Worm (Caenorhabditis elegans) whole organism, young adult: ENCODE data around the gene stdh-1.

Experiments used
- B0035.1 ChIP-seq: sonication (generic microtip); optimal IDR thresholded peaks from 2 replicates; lab custom pipeline; 2016; ENCODE audit warnings: missing genetic modification characterization, mild to moderate bottlenecking, missing compliant biosample characterization, missing genotype, missing genetic modification reagents
- B0261.1 ChIP-seq: sonication (generic microtip); optimal IDR thresholded peaks from 2 replicates; lab custom pipeline; 2016; ENCODE audit warnings: mild to moderate bottlenecking, missing genetic modification characterization, moderate library complexity, missing compliant biosample characterization
- C06A6.2 ChIP-seq: fragments of 200-800 bp; sonication (Bioruptor generic); conservative IDR thresholded peaks from 2 replicates; pipeline ENCODE4 v1.3.6; 2022; ENCODE audit warnings: missing genetic modification characterization, missing compliant biosample characterization
- D2030.7 ChIP-seq: fragments of 200-800 bp; sonication (Bioruptor generic); IDR thresholded peaks from 2 replicates; pipeline ENCODE4 v1.3.6; 2022; ENCODE audit warnings: missing genetic modification reagents, missing genetic modification characterization, missing compliant biosample characterization
- F10E7.11 ChIP-seq: sonication (generic microtip); optimal IDR thresholded peaks from 2 replicates; lab custom pipeline; 2017; ENCODE audit warnings: mild to moderate bottlenecking, missing genetic modification characterization, moderate library complexity, missing compliant biosample characterization
- F33H1.4 ChIP-seq: fragments of 200-800 bp; sonication (Bioruptor generic); IDR thresholded peaks from 2 replicates; pipeline ENCODE4 v1.3.6; 2022; ENCODE audit warnings: missing genetic modification reagents, missing genetic modification characterization, missing compliant biosample characterization
- F49E8.2 ChIP-seq: sonication (generic microtip); optimal IDR thresholded peaks from 3 replicates; lab custom pipeline; 2017; ENCODE audit warnings: missing genetic modification characterization, mild to moderate bottlenecking, missing compliant biosample characterization, antibody characterized with exemption, moderate library complexity; ENCODE audit not compliant: insufficient read depth
- F52B5.7 ChIP-seq: sonication (generic microtip); optimal IDR thresholded peaks from 2 replicates; lab custom pipeline; 2016; ENCODE audit warnings: mild to moderate bottlenecking, missing genetic modification characterization, missing compliant biosample characterization
- F57C9.4 ChIP-seq: sonication (generic microtip); optimal IDR thresholded peaks from 2 replicates; lab custom pipeline; 2017; ENCODE audit warnings: mild to moderate bottlenecking, missing genetic modification characterization, missing compliant biosample characterization
- K12H6.12 ChIP-seq: fragments of 200-800 bp; sonication (Bioruptor generic); optimal IDR thresholded peaks from 2 replicates; lab custom pipeline; 2018; ENCODE audit warnings: mild to moderate bottlenecking, missing genetic modification characterization, missing compliant biosample characterization
- Y56A3A.18 ChIP-seq: fragments of 200-800 bp; sonication (Bioruptor generic); IDR thresholded peaks from 2 replicates; pipeline ENCODE4 v1.3.6; 2022; ENCODE audit warnings: missing genetic modification reagents, missing genetic modification characterization, missing compliant biosample characterization
- Y79H2A.3 ChIP-seq: fragments of 200-800 bp; sonication (Bioruptor generic); conservative IDR thresholded peaks from 2 replicates; pipeline ENCODE4 v1.3.6; 2022; ENCODE audit warnings: missing genetic modification reagents, missing genetic modification characterization, missing compliant biosample characterization
- akir-1 ChIP-seq: fragments of 200-800 bp; sonication (Bioruptor generic); optimal IDR thresholded peaks from 2 replicates; lab custom pipeline; 2018; ENCODE audit warnings: mild to moderate bottlenecking, missing genetic modification characterization, moderate library complexity, missing compliant biosample characterization
- ama-1 ChIP-seq, 3 experiments: fragments of 150-350 bp in 1 of 3; sonication (generic microtip) in 2 of 3; optimal IDR thresholded peaks; 2 replicates each; lab custom pipeline; 2014 to 2018; ENCODE audit warnings: missing biosample characterization in 2 of 3, missing genetic modification characterization in 2 of 3, missing genetic modification reagents in 2 of 3
- aptf-2 ChIP-seq: fragments of 200-800 bp; sonication (Bioruptor generic); conservative IDR thresholded peaks from 2 replicates; pipeline ENCODE4 v1.3.6; 2022; ENCODE audit warnings: missing genetic modification reagents, missing genetic modification characterization, missing compliant biosample characterization
- athp-1 ChIP-seq: sonication (generic microtip); optimal IDR thresholded peaks from 2 replicates; lab custom pipeline; 2017; ENCODE audit warnings: mild to moderate bottlenecking, missing genetic modification characterization, missing compliant biosample characterization
- attf-3 ChIP-seq: fragments of 200-800 bp; sonication (Bioruptor generic); conservative IDR thresholded peaks from 2 replicates; pipeline ENCODE4 v1.3.6; 2022; ENCODE audit warnings: missing genetic modification reagents, missing genetic modification characterization, missing compliant biosample characterization
- attf-6 ChIP-seq: fragments of 200-800 bp; sonication (Bioruptor generic); IDR thresholded peaks from 2 replicates; pipeline ENCODE4 v1.3.6; 2022; ENCODE audit warnings: missing genetic modification reagents, missing genetic modification characterization, missing compliant biosample characterization
- cebp-1 ChIP-seq, 2 experiments: fragments of 200-800 bp in 1 of 2; sonication (Bioruptor generic) in 1 of 2; sonication (generic microtip) in 1 of 2; IDR thresholded peaks in 1 of 2; optimal IDR thresholded peaks in 1 of 2; 2 replicates each; pipeline versions ENCODE4 v1.3.6 to Lab custom; 2017 to 2022; ENCODE audit warnings: missing compliant biosample characterization in 2 of 2, missing genetic modification characterization in 2 of 2, mild to moderate bottlenecking in 1 of 2, missing genetic modification reagents in 1 of 2, moderate library complexity in 1 of 2
- ceh-27 ChIP-seq: fragments of 200-800 bp; sonication (Bioruptor generic); optimal IDR thresholded peaks from 2 replicates; lab custom pipeline; 2018; ENCODE audit warnings: mild to moderate bottlenecking, missing genetic modification characterization, moderate library complexity, missing compliant biosample characterization
- ceh-79 ChIP-seq: sonication (generic microtip); optimal IDR thresholded peaks from 2 replicates; lab custom pipeline; 2017; ENCODE audit warnings: mild to moderate bottlenecking, missing genetic modification characterization, missing compliant biosample characterization
- ceh-91 ChIP-seq: fragments of 200-800 bp; sonication (Bioruptor generic); IDR thresholded peaks from 2 replicates; pipeline ENCODE4 v1.3.6; 2022; ENCODE audit warnings: missing genetic modification reagents, missing genetic modification characterization, missing compliant biosample characterization
- dox-1 ChIP-seq: fragments of 200-800 bp; sonication (Bioruptor generic); IDR thresholded peaks from 2 replicates; pipeline ENCODE4 v1.3.6; 2022; ENCODE audit warnings: missing genetic modification reagents, missing genetic modification characterization, missing compliant biosample characterization
- dpl-1 ChIP-seq: fragments of 150-350 bp; optimal IDR thresholded peaks from 2 replicates; lab custom pipeline; 2014; ENCODE audit warnings: missing biosample characterization, missing genetic modification reagents, missing genetic modification characterization
- egl-44 ChIP-seq: fragments of 200-800 bp; sonication (Bioruptor generic); IDR thresholded peaks from 2 replicates; pipeline ENCODE4 v1.3.6; 2022; ENCODE audit warnings: missing genetic modification reagents, missing genetic modification characterization, missing compliant biosample characterization
- him-1 ChIP-seq: sonication (generic microtip); optimal IDR thresholded peaks from 2 replicates; lab custom pipeline; 2016; ENCODE audit warnings: missing genotype, missing genetic modification reagents, missing genetic modification characterization, missing compliant biosample characterization
- hrde-1 ChIP-seq: sonication (generic microtip); optimal IDR thresholded peaks from 2 replicates; lab custom pipeline; 2016; ENCODE audit warnings: missing genetic modification characterization, mild to moderate bottlenecking, missing compliant biosample characterization, moderate library complexity, missing genotype, missing genetic modification reagents, borderline replicate concordance
- lag-1 ChIP-seq: fragments of 200-800 bp; sonication (Bioruptor generic); IDR thresholded peaks from 2 replicates; pipeline ENCODE4 v1.3.6; 2022; ENCODE audit warnings: missing genetic modification reagents, missing genetic modification characterization, missing compliant biosample characterization
- lin-35 ChIP-seq, 3 experiments: fragments of 150-350 bp in 2 of 3; sonication (generic microtip) in 1 of 3; optimal IDR thresholded peaks; 2 replicates each; lab custom pipeline; 2014 to 2018; ENCODE audit warnings: missing biosample characterization in 3 of 3, missing genetic modification characterization in 3 of 3, missing genetic modification reagents in 3 of 3
- lsy-27 ChIP-seq: sonication (generic microtip); optimal IDR thresholded peaks from 2 replicates; lab custom pipeline; 2017; ENCODE audit warnings: missing genetic modification characterization, mild to moderate bottlenecking, missing compliant biosample characterization, antibody characterized with exemption, missing genotype, borderline replicate concordance; ENCODE audit not compliant: insufficient read depth
- madf-10 ChIP-seq: sonication (generic microtip); optimal IDR thresholded peaks from 2 replicates; lab custom pipeline; 2016; ENCODE audit warnings: mild to moderate bottlenecking, missing genetic modification characterization, missing compliant biosample characterization
- nfya-2 ChIP-seq: fragments of 200-800 bp; sonication (Bioruptor generic); IDR thresholded peaks from 2 replicates; pipeline ENCODE4 v1.3.6; 2022; ENCODE audit warnings: missing genetic modification reagents, missing genetic modification characterization, missing compliant biosample characterization
- nfyb-1 ChIP-seq: fragments of 200-800 bp; sonication (Bioruptor generic); IDR thresholded peaks from 2 replicates; pipeline ENCODE4 v1.3.6; 2022; ENCODE audit warnings: missing genetic modification reagents, missing genetic modification characterization, missing compliant biosample characterization
- nhr-80 ChIP-seq: sonication (generic microtip); optimal IDR thresholded peaks from 2 replicates; lab custom pipeline; 2016; ENCODE audit warnings: missing genetic modification characterization, missing compliant biosample characterization
- nhr-90 ChIP-seq: sonication (generic microtip); optimal IDR thresholded peaks from 2 replicates; lab custom pipeline; 2016; ENCODE audit warnings: missing genotype, mild to moderate bottlenecking, missing genetic modification characterization, missing compliant biosample characterization
- sdz-38 ChIP-seq: sonication (generic microtip); optimal IDR thresholded peaks from 2 replicates; lab custom pipeline; 2016; ENCODE audit warnings: missing genotype, missing genetic modification characterization, missing compliant biosample characterization
- snpc-4 ChIP-seq, 5 experiments: fragments of 150-350 bp in 1 of 5; sonication (generic microtip) in 4 of 5; optimal IDR thresholded peaks; 2 replicates each; lab custom pipeline; 2014 to 2018; ENCODE audit warnings: missing genetic modification characterization in 5 of 5, missing biosample characterization in 3 of 5, antibody characterized with exemption in 2 of 5, mild to moderate bottlenecking in 2 of 5, missing compliant biosample characterization in 2 of 5, missing genotype in 2 of 5, moderate library complexity in 2 of 5, missing genetic modification reagents in 1 of 5
- somi-1 ChIP-seq: fragments of 200-800 bp; sonication (Bioruptor generic); optimal IDR thresholded peaks from 2 replicates; lab custom pipeline; 2018; ENCODE audit warnings: mild to moderate bottlenecking, missing genetic modification characterization, missing compliant biosample characterization
- tbp1 ChIP-seq: fragments of 200-800 bp; sonication (Bioruptor generic); optimal IDR thresholded peaks from 2 replicates; lab custom pipeline; 2018; ENCODE audit warnings: mild to moderate bottlenecking, missing genetic modification characterization, missing compliant biosample characterization
- tbx-9 ChIP-seq: sonication (generic microtip); optimal IDR thresholded peaks from 2 replicates; lab custom pipeline; 2016; ENCODE audit warnings: borderline replicate concordance, missing genetic modification characterization, inconsistent platforms, missing compliant biosample characterization
- tlf-1 ChIP-seq: fragments of 200-800 bp; sonication (Bioruptor generic); optimal IDR thresholded peaks from 2 replicates; lab custom pipeline; 2018; ENCODE audit warnings: mild to moderate bottlenecking, missing genetic modification characterization, missing compliant biosample characterization
- unc-62 ChIP-seq: fragments of 150-350 bp; optimal IDR thresholded peaks from 2 replicates; lab custom pipeline; 2014; ENCODE audit warnings: missing biosample characterization, missing genetic modification reagents, missing genetic modification characterization
- ztf-18 ChIP-seq: sonication (generic microtip); optimal IDR thresholded peaks from 2 replicates; lab custom pipeline; 2016; ENCODE audit warnings: missing genotype, mild to moderate bottlenecking, missing genetic modification characterization, missing compliant biosample characterization
- ztf-26 ChIP-seq: sonication (generic microtip); optimal IDR thresholded peaks from 2 replicates; lab custom pipeline; 2017; ENCODE audit warnings: missing genetic modification characterization, missing compliant biosample characterization
- ztf-28 ChIP-seq: fragments of 200-800 bp; sonication (Bioruptor generic); IDR thresholded peaks from 2 replicates; pipeline ENCODE4 v1.3.6; 2022; ENCODE audit warnings: missing genetic modification reagents, missing genetic modification characterization, missing compliant biosample characterization
- ztf-3 ChIP-seq: fragments of 200-800 bp; sonication (Bioruptor generic); optimal IDR thresholded peaks from 2 replicates; lab custom pipeline; 2018; ENCODE audit warnings: mild to moderate bottlenecking, missing genetic modification characterization, missing compliant biosample characterization

stdh-1 gene

ce11 chrV:13907557-13908104 is 1.3 kb downstream of the stdh-1 start:
- TF ChIP-seq athp-1 (tag; lab: Kevin White, UChicago) (peak; percentile 67), tbx-9 (tag; lab: Kevin White, UChicago) (no peak), cebp-1 (GFP tag; IDR thresholded peaks at IDR 0.05; lab: Robert Waterston, UW) (peak; percentile 77), cebp-1 (tag; optimal IDR thresholded peaks at IDR 0.05; lab: Kevin White, UChicago) (peak; percentile 94), ztf-3 (GFP tag; lab: Kevin White, UChicago) (peak; percentile 47), Y56A3A.18 (GFP tag; lab: Robert Waterston, UW) (peak; percentile 94), tlf-1 (GFP tag; lab: Kevin White, UChicago) (peak; percentile 91), snpc-4 (GFP tag; optimal IDR thresholded peaks at IDR 0.05; lab: Kevin White, UChicago) (no peak), snpc-4 (tag; optimal IDR thresholded peaks at IDR 0.05; lab: Kevin White, UChicago) (peak in 1 of 4 experiments; percentile 34), madf-10 (tag; lab: Kevin White, UChicago) (peak; percentile 64), lin-35 (GFP tag; optimal IDR thresholded peaks at IDR 0.05; lab: Kevin White, UChicago) (peak in 1 of 3 experiments; percentile 55), F52B5.7 (tag; lab: Kevin White, UChicago) (peak; percentile 92), F57C9.4 (tag; lab: Kevin White, UChicago) (peak; percentile 78), B0261.1 (tag; lab: Kevin White, UChicago) (no peak), Y79H2A.3 (GFP tag; lab: Robert Waterston, UW) (peak; percentile 64; the same call in 1 of the 2 replicates), ztf-28 (GFP tag; lab: Robert Waterston, UW) (0 out of 2 replicates have a peak, but pooled peaks have one; percentile 75), aptf-2 (GFP tag; lab: Robert Waterston, UW) (no peak), K12H6.12 (tag; lab: Kevin White, UChicago) (peak; percentile 55), him-1 (tag; lab: Kevin White, UChicago) (no peak), nhr-90 (tag; lab: Kevin White, UChicago) (peak; percentile 94), ztf-18 (tag; lab: Kevin White, UChicago) (no peak), akir-1 (GFP tag; lab: Kevin White, UChicago) (no peak), lag-1 (GFP tag; lab: Robert Waterston, UW) (0 out of 2 replicates have a peak, but pooled peaks have one; percentile 69), dox-1 (GFP tag; lab: Robert Waterston, UW) (peak; percentile 79), ceh-91 (GFP tag; lab: Robert Waterston, UW) (no peak), D2030.7 (no peak; the same call in 1 of the 2 replicates), tbp1 (GFP tag; lab: Kevin White, UChicago) (peak; percentile 71), F49E8.2 (tag; lab: Kevin White, UChicago) (no peak), ztf-26 (tag; lab: Kevin White, UChicago) (peak; percentile 86), nhr-80 (tag; lab: Kevin White, UChicago) (peak; percentile 47), somi-1 (GFP tag; lab: Kevin White, UChicago) (peak; percentile 88), nfyb-1 (GFP tag; lab: Robert Waterston, UW) (peak; percentile 95), ama-1 (optimal IDR thresholded peaks at IDR 0.05; lab: Kevin White, UChicago) (peak; percentile 91), ama-1 (GFP tag; optimal IDR thresholded peaks at IDR 0.05; lab: Kevin White, UChicago) (no peak), lsy-27 (tag; lab: Kevin White, UChicago) (no peak), ceh-27 (GFP tag; lab: Kevin White, UChicago) (peak; percentile 41), sdz-38 (tag; lab: Kevin White, UChicago) (no peak), attf-3 (GFP tag; lab: Robert Waterston, UW) (0 out of 2 replicates have a peak, but pooled peaks have one; percentile 16), attf-6 (GFP tag; lab: Robert Waterston, UW) (peak; percentile 71), nfya-2 (GFP tag; lab: Robert Waterston, UW) (no peak), F33H1.4 (no peak; the same call in none of the 2 replicates), unc-62 (GFP tag; lab: Kevin White, UChicago) (no peak), F10E7.11 (tag; lab: Kevin White, UChicago) (peak; percentile 65), egl-44 (peak; percentile 77), B0035.1 (tag; lab: Kevin White, UChicago) (peak; percentile 69), C06A6.2 (peak; percentile 74), ceh-79 (tag; lab: Kevin White, UChicago) (no peak), hrde-1 (no peak), dpl-1 (GFP tag; lab: Kevin White, UChicago) (no peak)
